Worm (Caenorhabditis elegans): Measurements from ENCODE around the gene Y113G7B.15.

- TF ChIP-seq W03F9.2 (tag; optimal IDR thresholded peaks at IDR 0.05) (no peak), him-1 (tag; optimal IDR thresholded peaks at IDR 0.05) (no peak)
These were observed 18.4 kb downstream of the Y113G7B.15 start, which contains the start of gene Y113G7B.11 for ce11 chrV:20215197-20215596.
